Worm (Caenorhabditis elegans): ENCODE measurements around the gene fipr-2.

- TF ChIP-seq nhr-25 (tag; optimal IDR thresholded peaks at IDR 0.05) (no peak), sem-4 (tag; optimal IDR thresholded peaks at IDR 0.05) (no peak), unc-62 (GFP tag; optimal IDR thresholded peaks at IDR 0.05) (no peak), ama-1 (optimal IDR thresholded peaks at IDR 0.05) (no peak), ztf-4 (tag; optimal IDR thresholded peaks at IDR 0.05) (no peak), egl-27 (tag; optimal IDR thresholded peaks at IDR 0.05) (no peak), skn-1 (tag; optimal IDR thresholded peaks at IDR 0.05) (no peak), zag-1 (tag; optimal IDR thresholded peaks at IDR 0.05) (no peak)
Measured at ce11 chrV:12329173-12329572, 36.0 kb upstream of the fipr-2 start.
